Worm (Caenorhabditis elegans): ENCODE results near the gene F35A5.5.

DNA sequence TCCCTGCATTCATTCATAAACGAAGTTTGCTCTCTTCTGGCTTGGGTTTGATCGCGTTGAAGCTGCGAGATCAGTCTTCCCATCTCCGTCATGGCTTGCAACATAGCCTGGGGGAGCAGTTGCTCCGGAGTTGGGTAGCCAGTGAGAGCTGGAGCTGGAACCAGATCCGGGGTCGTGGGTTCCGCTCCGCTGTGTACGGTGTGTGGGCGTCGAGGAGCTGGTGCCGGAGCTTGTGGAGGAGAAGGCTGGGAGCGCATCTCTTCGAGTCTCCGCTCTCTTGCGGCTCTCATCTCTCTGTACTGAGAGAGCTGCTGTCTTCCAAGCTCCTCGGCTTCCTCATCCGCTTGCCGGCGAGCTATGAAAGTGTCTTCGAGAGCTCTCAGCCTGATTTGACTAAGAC is 43.1 kb downstream of the F35A5.5 start:
- TF ChIP-seq pha-4 (tag; optimal IDR thresholded peaks at IDR 0.05): no peak
- no peak for TF ChIP-seq hlh-26 (GFP tag; conservative IDR thresholded peaks at IDR 0.05)
- TF ChIP-seq ceh-40 (GFP tag; IDR thresholded peaks at IDR 0.05): no peak
- no peak for TF ChIP-seq B0336.3 (GFP tag; IDR thresholded peaks at IDR 0.05)
- TF ChIP-seq rcor-1 (GFP tag; IDR thresholded peaks at IDR 0.05): no peak
- TF ChIP-seq ceh-91 (GFP tag; IDR thresholded peaks at IDR 0.05): no peak
- no peak for TF ChIP-seq egl-18 (GFP tag; IDR thresholded peaks at IDR 0.05)
- TF ChIP-seq ztf-18 (tag; optimal IDR thresholded peaks at IDR 0.05): no peak
- no peak for TF ChIP-seq nfya-1 (tag; optimal IDR thresholded peaks at IDR 0.05; ENCODE audit: borderline replicate concordance, insufficient read depth)

Measured in whole organism, young adult.